Worm (Caenorhabditis elegans): ENCODE data around the gene pph-4.2.

- TF ChIP-seq duxl-1 (tag; optimal IDR thresholded peaks at IDR 0.05; ENCODE audit: poor library complexity) (no peak), sdz-12 (GFP tag; optimal IDR thresholded peaks at IDR 0.05) (no peak), dmd-8 (GFP tag; IDR thresholded peaks at IDR 0.05) (no peak), hif-1 (tag; optimal IDR thresholded peaks at IDR 0.05) (no peak), unc-39 (tag; optimal IDR thresholded peaks at IDR 0.05) (no peak), aha-1 (tag) (no peak), D1046.2 (GFP tag; IDR thresholded peaks at IDR 0.05) (no peak), zag-1 (tag; optimal IDR thresholded peaks at IDR 0.05) (no peak), nhr-77 (tag; optimal IDR thresholded peaks at IDR 0.05) (no peak)
These were observed 43.6 kb downstream of the pph-4.2 start, which contains the start of gene zip-1 for ce11 chrIII:12333445-12333844.

Measured in whole organism, L4 larva.